Fruit fly (Drosophila melanogaster) whole organism, embryonic: Measurements from ENCODE around the gene Sys1.

ENCODE experiments used
- Bdp1 ChIP-seq: fragments of 200-800 bp; sonication (Bioruptor generic); optimal IDR thresholded peaks from 3 replicates; lab custom pipeline; 2016; ENCODE audit warnings: missing biosample characterization, missing genetic modification characterization
- CG10321 ChIP-seq: fragments of 200-800 bp; sonication (Bioruptor generic); IDR thresholded peaks from 2 replicates; pipeline ENCODE4 v1.3.6; 2022; ENCODE audit warnings: missing biosample characterization, missing genetic modification characterization
- CG10654 ChIP-seq: fragments of 200-800 bp; sonication (Bioruptor generic); optimal IDR thresholded peaks from 2 replicates; lab custom pipeline; 2016; ENCODE audit warnings: missing biosample characterization, missing genetic modification characterization
- CG10959 ChIP-seq: fragments of 200-800 bp; sonication (Bioruptor generic); IDR thresholded peaks from 2 replicates; pipeline ENCODE4 v1.3.6; 2022; ENCODE audit warnings: missing biosample characterization, missing genetic modification characterization
- CG11093 ChIP-seq: fragments of 200-800 bp; sonication (Bioruptor generic); IDR thresholded peaks from 3 replicates; pipeline ENCODE4 v1.3.6; 2022; ENCODE audit warnings: missing biosample characterization, missing genetic modification characterization
- CG11560 ChIP-seq: fragments of 200-800 bp; sonication (Bioruptor generic); IDR thresholded peaks from 3 replicates; pipeline ENCODE4 v1.3.6; 2022; ENCODE audit warnings: missing biosample characterization, missing genetic modification characterization
- CG15073 ChIP-seq: fragments of 200-800 bp; sonication (Bioruptor generic); optimal IDR thresholded peaks from 2 replicates; lab custom pipeline; 2016; ENCODE audit warnings: missing biosample characterization, missing genetic modification characterization
- CG1602 ChIP-seq: fragments of 200-800 bp; sonication (Bioruptor generic); optimal IDR thresholded peaks from 3 replicates; lab custom pipeline; 2016; ENCODE audit warnings: missing biosample characterization, missing genetic modification characterization
- CG17912 ChIP-seq: fragments of 200-800 bp; sonication (Bioruptor generic); optimal IDR thresholded peaks from 2 replicates; lab custom pipeline; 2018; ENCODE audit warnings: missing biosample characterization, mild to moderate bottlenecking, missing genetic modification characterization
- CG1792 ChIP-seq: fragments of 200-800 bp; sonication (Bioruptor generic); optimal IDR thresholded peaks from 2 replicates; lab custom pipeline; 2016; ENCODE audit warnings: missing biosample characterization, missing genetic modification characterization
- CG18476 ChIP-seq: fragments of 200-800 bp; sonication (Bioruptor generic); optimal IDR thresholded peaks from 2 replicates; lab custom pipeline; 2016; ENCODE audit warnings: missing biosample characterization, mild to moderate bottlenecking, missing genetic modification characterization
- CG2120 ChIP-seq: fragments of 200-800 bp; sonication (Bioruptor generic); optimal IDR thresholded peaks from 3 replicates; lab custom pipeline; 2016; ENCODE audit warnings: missing biosample characterization, missing genetic modification characterization
- CG2875 ChIP-seq: fragments of 200-800 bp; sonication (Bioruptor generic); optimal IDR thresholded peaks from 2 replicates; lab custom pipeline; 2017; ENCODE audit warnings: missing biosample characterization, mild to moderate bottlenecking, missing genetic modification characterization, missing genetic modification reagents
- CG2889 ChIP-seq: fragments of 200-800 bp; sonication (Bioruptor generic); IDR thresholded peaks from 3 replicates; pipeline ENCODE4 v1.3.6; 2022; ENCODE audit warnings: missing biosample characterization, missing genetic modification characterization
- CG3065 ChIP-seq: fragments of 200-800 bp; sonication (Bioruptor generic); optimal IDR thresholded peaks from 2 replicates; lab custom pipeline; 2016; ENCODE audit warnings: missing biosample characterization, missing genetic modification characterization
- CG4360 ChIP-seq: fragments of 200-800 bp; sonication (Bioruptor generic); IDR thresholded peaks from 2 replicates; pipeline ENCODE4 v1.3.6; 2022; ENCODE audit warnings: missing biosample characterization, missing genetic modification characterization
- CG4617 ChIP-seq: fragments of 200-800 bp; sonication (Bioruptor generic); optimal IDR thresholded peaks from 3 replicates; lab custom pipeline; 2016; ENCODE audit warnings: missing biosample characterization, missing genetic modification characterization, borderline replicate concordance
- CG5180 ChIP-seq: fragments of 200-800 bp; sonication (Bioruptor generic); optimal IDR thresholded peaks from 3 replicates; lab custom pipeline; 2017; ENCODE audit warnings: missing biosample characterization, missing genetic modification characterization, mild to moderate bottlenecking, moderate library complexity, missing genetic modification reagents
- CG7556 ChIP-seq: fragments of 200-800 bp; sonication (Bioruptor generic); optimal IDR thresholded peaks from 2 replicates; lab custom pipeline; 2017; ENCODE audit warnings: missing biosample characterization, mild to moderate bottlenecking, missing genetic modification characterization
- CG9609 ChIP-seq: fragments of 200-800 bp; sonication (Bioruptor generic); optimal IDR thresholded peaks from 3 replicates; lab custom pipeline; 2016; ENCODE audit warnings: missing biosample characterization, missing genetic modification characterization
- CG9876 ChIP-seq: fragments of 200-800 bp; sonication (Bioruptor generic); optimal IDR thresholded peaks from 2 replicates; lab custom pipeline; 2016; ENCODE audit warnings: missing biosample characterization, missing genetic modification characterization
- CkIIα-i1 ChIP-seq: fragments of 200-800 bp; sonication (Bioruptor generic); IDR thresholded peaks from 2 replicates; pipeline ENCODE4 v1.3.6; 2022; ENCODE audit warnings: missing biosample characterization, missing genetic modification characterization
- Deaf1 ChIP-seq: fragments of 200-800 bp; optimal IDR thresholded peaks from 3 replicates; lab custom pipeline; 2019; ENCODE audit warnings: missing biosample characterization, mild to moderate bottlenecking, missing genetic modification characterization, moderate library complexity
- Dip2 ChIP-seq: fragments of 200-800 bp; sonication (Bioruptor generic); IDR thresholded peaks from 2 replicates; pipeline ENCODE4 v1.3.6; 2022; ENCODE audit warnings: missing biosample characterization, missing genetic modification characterization
- Fer1 ChIP-seq: fragments of 200-800 bp; sonication (Bioruptor generic); optimal IDR thresholded peaks from 2 replicates; lab custom pipeline; 2017; ENCODE audit warnings: missing biosample characterization, mild to moderate bottlenecking, missing genetic modification characterization
- Fer2 ChIP-seq: fragments of 200-800 bp; sonication (Bioruptor generic); optimal IDR thresholded peaks from 2 replicates; lab custom pipeline; 2018; ENCODE audit warnings: missing biosample characterization, mild to moderate bottlenecking, missing genetic modification characterization, moderate library complexity
- Gug ChIP-seq: fragments of 200-800 bp; sonication (Bioruptor generic); IDR thresholded peaks from 4 replicates; pipeline ENCODE4 v1.3.6; 2022; ENCODE audit warnings: missing biosample characterization, missing genetic modification characterization
- Hmr ChIP-seq: fragments of 200-800 bp; sonication (Bioruptor generic); optimal IDR thresholded peaks from 3 replicates; lab custom pipeline; 2017; ENCODE audit warnings: mild to moderate bottlenecking, missing biosample characterization, missing genetic modification reagents, missing genetic modification characterization
- Hr39 ChIP-seq: fragments of >200 bp; optimal IDR thresholded peaks from 2 replicates; lab custom pipeline; 2017
- Max ChIP-seq: fragments of 200-800 bp; sonication (Bioruptor generic); optimal IDR thresholded peaks from 2 replicates; lab custom pipeline; 2016; ENCODE audit warnings: missing biosample characterization, mild to moderate bottlenecking, missing genetic modification characterization
- Nf-YC ChIP-seq: fragments of 200-800 bp; optimal IDR thresholded peaks from 3 replicates; lab custom pipeline; 2019; ENCODE audit warnings: missing biosample characterization, mild to moderate bottlenecking, missing genetic modification characterization, moderate library complexity
- Stat92E ChIP-seq, 3 experiments: fragments of >200 bp in 2 of 3; fragments of 200-800 bp in 1 of 3; sonication (Bioruptor generic) in 1 of 3; optimal IDR thresholded peaks; 2 replicates each; lab custom pipeline; 2017 to 2019; ENCODE audit warnings: missing biosample characterization in 3 of 3, missing genetic modification characterization in 3 of 3, mild to moderate bottlenecking in 1 of 3, moderate library complexity in 1 of 3
- cato ChIP-seq: fragments of 200-800 bp; sonication (Bioruptor generic); optimal IDR thresholded peaks from 2 replicates; lab custom pipeline; 2016; ENCODE audit warnings: missing biosample characterization, missing genetic modification characterization, borderline replicate concordance
- chinmo ChIP-seq: fragments of 200-800 bp; sonication (Bioruptor generic); IDR thresholded peaks from 4 replicates; pipeline ENCODE4 v1.3.6; 2022; ENCODE audit warnings: missing biosample characterization, missing genetic modification characterization; ENCODE audit not compliant: partially characterized antibody
- corto ChIP-seq: fragments of 200-800 bp; sonication (Bioruptor generic); optimal IDR thresholded peaks from 2 replicates; lab custom pipeline; 2016; ENCODE audit warnings: missing biosample characterization, mild to moderate bottlenecking, missing genetic modification characterization, moderate library complexity
- disco-r ChIP-seq: fragments of 200-800 bp; sonication (Bioruptor generic); optimal IDR thresholded peaks from 2 replicates; lab custom pipeline; 2016; ENCODE audit warnings: missing biosample characterization, missing genetic modification characterization
- gcm2 ChIP-seq: fragments of 200-800 bp; sonication (Bioruptor generic); optimal IDR thresholded peaks from 2 replicates; lab custom pipeline; 2016; ENCODE audit warnings: missing biosample characterization, missing genetic modification characterization
- hb ChIP-seq: fragments of 200-800 bp; sonication (Bioruptor generic); IDR thresholded peaks from 3 replicates; pipeline ENCODE4 v1.3.6; 2022; ENCODE audit warnings: missing biosample characterization, missing genetic modification characterization; ENCODE audit not compliant: partially characterized antibody
- kay ChIP-seq: fragments of 200-800 bp; sonication (Bioruptor generic); optimal IDR thresholded peaks from 2 replicates; lab custom pipeline; 2016; ENCODE audit warnings: missing biosample characterization, missing genetic modification characterization
- lilli ChIP-seq: fragments of 200-800 bp; sonication (Bioruptor generic); optimal IDR thresholded peaks from 3 replicates; lab custom pipeline; 2016; ENCODE audit warnings: missing biosample characterization, missing genetic modification characterization
- maf-S ChIP-seq: fragments of 200-800 bp; sonication (Bioruptor generic); optimal IDR thresholded peaks from 2 replicates; lab custom pipeline; 2016; ENCODE audit warnings: missing biosample characterization, missing genetic modification characterization
- nerfin-1 ChIP-seq: fragments of 200-800 bp; sonication (Bioruptor generic); optimal IDR thresholded peaks from 3 replicates; lab custom pipeline; 2019; ENCODE audit warnings: missing biosample characterization, mild to moderate bottlenecking, missing genetic modification characterization, moderate library complexity
- onecut ChIP-seq: fragments of 200-800 bp; sonication (Bioruptor generic); IDR thresholded peaks from 2 replicates; pipeline ENCODE4 v1.3.6; 2022; ENCODE audit warnings: missing biosample characterization, missing genetic modification characterization
- pb ChIP-seq: fragments of 200-800 bp; sonication (Bioruptor generic); optimal IDR thresholded peaks from 3 replicates; lab custom pipeline; 2016; ENCODE audit warnings: missing biosample characterization, missing genetic modification characterization
- phol ChIP-seq: fragments of 200-800 bp; sonication (Bioruptor generic); optimal IDR thresholded peaks from 3 replicates; lab custom pipeline; 2018; ENCODE audit warnings: missing biosample characterization, mild to moderate bottlenecking, missing genetic modification characterization, moderate library complexity
- pros ChIP-seq: fragments of 200-800 bp; sonication (Bioruptor generic); optimal IDR thresholded peaks from 3 replicates; lab custom pipeline; 2019; ENCODE audit warnings: missing biosample characterization, mild to moderate bottlenecking, missing genetic modification characterization, moderate library complexity
- rib ChIP-seq: fragments of 200-800 bp; sonication (Bioruptor generic); IDR thresholded peaks from 2 replicates; pipeline ENCODE4 v1.3.6; 2022; ENCODE audit warnings: missing biosample characterization, missing genetic modification characterization
- sd ChIP-seq: fragments of 200-800 bp; sonication (Bioruptor generic); optimal IDR thresholded peaks from 3 replicates; lab custom pipeline; 2018; ENCODE audit warnings: missing biosample characterization, mild to moderate bottlenecking, missing genetic modification characterization, moderate library complexity
- tna ChIP-seq: fragments of 200-800 bp; sonication (Bioruptor generic); IDR thresholded peaks from 2 replicates; pipeline ENCODE4 v1.3.6; 2022; ENCODE audit warnings: missing biosample characterization, missing genetic modification characterization; ENCODE audit not compliant: partially characterized antibody
- vvl ChIP-seq: fragments of 200-800 bp; sonication (Bioruptor generic); IDR thresholded peaks from 2 replicates; pipeline ENCODE4 v1.3.6; 2022; ENCODE audit warnings: missing biosample characterization, missing genetic modification characterization
- z ChIP-seq: fragments of 200-800 bp; sonication (Bioruptor generic); IDR thresholded peaks from 3 replicates; pipeline ENCODE4 v1.3.6; 2022; ENCODE audit warnings: missing biosample characterization, missing genetic modification characterization

Gene Sys1

DNA sequence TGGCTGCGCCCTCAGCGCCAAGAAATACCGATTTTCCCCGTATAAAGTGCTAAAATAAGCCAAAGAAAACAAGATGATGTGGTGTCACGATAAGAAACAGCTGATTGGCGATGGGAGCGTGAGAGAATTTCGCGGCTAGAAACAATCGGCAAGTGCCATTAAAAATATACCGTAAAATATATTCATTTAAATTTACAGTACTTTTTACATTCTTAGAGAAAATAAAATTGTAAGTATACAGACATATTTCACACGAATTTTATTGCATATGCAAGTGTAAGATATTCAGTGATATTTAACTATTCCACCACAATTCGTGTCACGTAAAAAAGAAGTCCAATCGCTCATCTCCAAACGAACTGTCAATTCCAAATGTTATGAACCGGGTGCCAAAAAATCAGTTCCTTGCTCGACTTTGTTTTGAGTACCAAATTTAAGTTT lies 24.0 kb downstream of the Sys1 start, which contains the start of the genes Unc50, CG11755 and CG8043 (continued):
- TF ChIP-seq pb (GFP tag; lab: Kevin White, UChicago) (peak; percentile 47), CG18476 (GFP tag; lab: Kevin White, UChicago) (peak; percentile 54), Deaf1 (tag; lab: Kevin White, UChicago) (peak; percentile 51), Fer2 (tag; lab: Kevin White, UChicago) (peak; percentile 63), Hr39 (lab: Kevin White, UChicago) (no peak), nerfin-1 (tag; lab: Kevin White, UChicago) (peak; percentile 77), vvl (GFP tag; lab: Robert Waterston, UW) (peak; percentile 81), CG3065 (GFP tag; lab: Kevin White, UChicago) (peak; percentile 48), sd (tag; lab: Kevin White, UChicago) (no peak), CG1602 (peak; percentile 75), chinmo (GFP tag; lab: Robert Waterston, UW) (peak; percentile 85; the same call in 2 of the 4 replicates), CG9876 (GFP tag; lab: Kevin White, UChicago) (peak; percentile 50), CG2120 (GFP tag; lab: Kevin White, UChicago) (peak; percentile 89), CG11093 (GFP tag; lab: Robert Waterston, UW) (peak; percentile 73; the same call in 2 of the 3 replicates), pros (GFP tag; lab: Kevin White, UChicago) (peak; percentile 42), disco-r (GFP tag; lab: Kevin White, UChicago) (peak; percentile 53), Nf-YC (tag; lab: Kevin White, UChicago) (peak; percentile 71), z (GFP tag; lab: Robert Waterston, UW) (no peak), rib (no peak), CG11560 (no peak), CG10654 (GFP tag; lab: Kevin White, UChicago) (peak; percentile 73), CkIIα-i1 (GFP tag; lab: Robert Waterston, UW) (no peak), Bdp1 (GFP tag; lab: Kevin White, UChicago) (peak; percentile 30), CG17912 (no peak), lilli (GFP tag; lab: Kevin White, UChicago) (peak; percentile 91), hb (GFP tag; lab: Robert Waterston, UW) (peak; percentile 99), phol (tag; lab: Kevin White, UChicago) (peak; percentile 88), CG15073 (no peak), Gug (GFP tag; lab: Robert Waterston, UW) (peak; percentile 81; the same call in 2 of the 4 replicates), Dip2 (GFP tag; lab: Robert Waterston, UW) (no peak), onecut (peak; percentile 58), CG4617 (GFP tag; lab: Kevin White, UChicago) (peak; percentile 68), tna (GFP tag; lab: Robert Waterston, UW) (peak; percentile 84; the same call in 1 of the 2 replicates), CG2889 (no peak; the same call in 2 of the 3 replicates), CG5180 (GFP tag; lab: Kevin White, UChicago) (peak; percentile 46), CG4360 (GFP tag; lab: Robert Waterston, UW) (no peak), CG9609 (GFP tag; lab: Kevin White, UChicago) (peak; percentile 68), cato (peak; percentile 44), gcm2 (GFP tag; lab: Kevin White, UChicago) (no peak), maf-S (GFP tag; lab: Kevin White, UChicago) (peak; percentile 72), CG1792 (GFP tag; lab: Kevin White, UChicago) (no peak), kay (GFP tag; lab: Kevin White, UChicago) (peak; percentile 59), Stat92E (GFP tag; optimal IDR thresholded peaks at IDR 0.05; lab: Kevin White, UChicago) (peak in 1 of 3 experiments; percentile 75), Max (GFP tag; lab: Kevin White, UChicago) (peak; percentile 77), CG2875 (GFP tag; lab: Kevin White, UChicago) (peak; percentile 51), Hmr (GFP tag; lab: Kevin White, UChicago) (peak; percentile 84), corto (GFP tag; lab: Kevin White, UChicago) (peak; percentile 72), Fer1 (GFP tag; lab: Kevin White, UChicago) (no peak), CG10321 (GFP tag; lab: Robert Waterston, UW) (no peak), CG10959 (GFP tag; lab: Robert Waterston, UW) (peak; percentile 44), CG7556 (GFP tag; lab: Kevin White, UChicago) (peak; percentile 74)
